Fruit fly (Drosophila melanogaster): Measurements from ENCODE around the gene CG9643.

The CG9643 gene

DNA sequence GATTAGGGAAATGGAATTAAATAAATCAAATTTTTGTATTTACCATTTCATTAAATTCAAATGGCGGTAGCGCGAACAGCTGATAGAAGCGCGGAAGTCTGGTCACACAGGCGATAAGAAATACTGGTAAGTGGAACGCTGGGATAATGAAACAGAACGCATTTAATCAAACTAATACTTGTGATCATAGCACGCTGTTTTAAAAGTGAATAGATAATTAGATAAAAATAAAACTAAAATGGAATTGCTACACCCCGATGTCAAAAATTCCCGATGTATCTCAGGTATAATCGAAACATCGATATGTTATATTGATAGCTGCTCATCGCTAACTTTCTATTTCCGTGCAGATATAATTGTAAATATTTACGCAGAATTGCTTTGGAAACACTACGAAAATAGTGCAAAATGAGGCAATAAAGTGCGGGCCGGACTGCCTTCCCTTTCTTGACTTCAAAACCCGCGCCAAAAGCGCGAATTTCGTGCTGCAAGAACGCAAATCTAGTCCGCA lies 13.6 kb upstream of the CG9643 start, which contains the start of the genes okr and CG3558:
Gene okr (minus strand): TSS at position 96 of the 511 bp plus-strand sequence.
Gene CG3558 (plus strand): TSS at position 207 of the 511 bp plus-strand sequence.
- TF ChIP-seq CTCF (optimal IDR thresholded peaks at IDR 0.05) (peak in 1 of 2 experiments; percentile 2), CG8478 (optimal IDR thresholded peaks at IDR 0.05) (no peak)

DNA sequence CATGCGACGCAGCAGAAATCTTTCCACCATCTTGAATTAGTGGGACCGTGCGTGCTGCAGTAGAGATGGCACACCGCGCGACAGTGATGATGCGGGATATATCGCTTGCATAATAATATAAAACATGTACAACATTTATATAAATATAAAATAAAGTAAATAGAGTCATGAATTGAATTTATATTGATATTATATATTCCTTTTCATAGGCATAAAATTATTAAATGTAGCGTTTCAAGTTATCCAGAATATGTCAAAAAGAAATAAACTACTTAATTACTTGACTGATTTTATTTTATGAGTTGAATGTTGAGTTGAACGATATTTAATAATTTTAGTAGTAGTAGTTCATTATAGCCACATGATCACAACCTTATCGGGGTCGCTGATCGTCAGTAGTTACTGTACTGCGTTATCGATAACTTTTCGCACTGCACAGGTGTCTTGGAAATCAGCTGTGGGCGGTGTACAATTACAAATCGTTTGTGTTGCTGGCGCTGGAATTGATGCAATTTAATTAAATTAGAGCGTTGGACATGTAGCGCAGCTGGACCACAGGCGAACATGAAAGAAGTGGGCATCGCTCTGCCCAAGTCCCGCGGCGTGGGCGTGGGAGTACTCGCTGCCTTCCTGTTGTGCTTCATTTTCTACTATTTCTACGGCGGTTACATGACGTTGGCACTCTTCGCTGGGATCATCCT lies 8.7 kb upstream of the CG9643 start, which contains the start of the genes Chd1 and Bem46:
Gene Chd1 (minus strand): TSS at position 43 of the 701 bp plus-strand sequence.
Gene Bem46 (plus strand): TSS at position 436 of the 701 bp plus-strand sequence.
- TF ChIP-seq CTCF (optimal IDR thresholded peaks at IDR 0.05) (peak in 1 of 2 experiments; percentile 17), CG8478 (optimal IDR thresholded peaks at IDR 0.05) (no peak)

- TF ChIP-seq CTCF (optimal IDR thresholded peaks at IDR 0.05): no peak
- TF ChIP-seq CG8478 (optimal IDR thresholded peaks at IDR 0.05): no peak
Observed at dm6 chr2L:2986776-2987175, 7.7 kb upstream of the CG9643 start.

DNA sequence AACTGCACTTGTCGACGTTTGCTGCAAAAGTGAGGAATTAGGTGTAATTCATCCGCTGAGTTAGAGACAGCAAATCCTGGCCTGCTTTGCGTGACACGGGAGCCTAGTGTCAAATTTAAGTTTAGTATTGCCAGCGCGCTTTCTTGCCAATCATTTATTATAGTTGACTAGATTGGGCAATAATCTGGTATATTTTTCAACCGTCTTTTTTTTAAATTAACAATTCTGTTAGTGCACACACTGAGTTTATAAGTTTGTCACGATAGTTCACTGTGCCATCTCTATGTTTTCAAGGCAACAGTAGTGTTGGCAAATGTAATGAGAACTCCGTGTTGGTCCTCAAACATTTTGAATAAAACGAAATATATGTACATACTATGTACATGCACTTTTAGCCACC lies 2.3 kb downstream of the CG9643 start, which contains the start of the genes CG9641 and CG3165:
Gene CG9641 (minus strand): TSS at position 34 of the 400 bp plus-strand sequence.
Gene CG3165 (plus strand): TSS at position 294 of the 400 bp plus-strand sequence.
- no peak for TF ChIP-seq CG8478 (optimal IDR thresholded peaks at IDR 0.05)
- no peak for TF ChIP-seq CTCF (optimal IDR thresholded peaks at IDR 0.05)

DNA sequence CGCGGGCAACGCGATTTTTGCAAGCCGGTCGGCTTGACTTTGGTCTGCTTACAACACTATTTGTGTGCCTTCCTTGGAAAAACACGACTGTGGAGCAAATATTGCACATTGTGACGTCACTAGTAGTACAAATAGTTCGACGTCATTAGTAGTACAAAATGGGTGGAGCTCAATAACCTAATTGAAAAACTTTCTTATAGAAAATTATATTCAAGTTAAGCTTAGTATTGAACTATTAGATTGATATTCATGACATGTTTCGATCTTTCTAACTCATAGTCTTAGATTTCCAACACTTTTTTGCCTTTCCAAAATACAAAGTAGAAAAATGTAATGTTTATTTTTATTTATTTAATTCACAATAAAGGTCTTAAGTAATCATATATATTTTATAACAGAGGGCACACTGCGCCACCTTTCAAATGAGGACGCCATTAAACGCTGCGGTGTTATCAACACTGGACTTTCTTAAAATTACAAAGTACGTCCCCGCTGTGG lies 6.6 kb downstream of the CG9643 start, which contains the start of the genes Rrp1 and gammaTub23C:
Gene Rrp1 (minus strand): TSS at position 70 of the 498 bp plus-strand sequence.
Gene gammaTub23C (plus strand): TSS at position 453 of the 498 bp plus-strand sequence.
- TF ChIP-seq CG8478 (optimal IDR thresholded peaks at IDR 0.05): no peak
- TF ChIP-seq CTCF (optimal IDR thresholded peaks at IDR 0.05): no peak

DNA sequence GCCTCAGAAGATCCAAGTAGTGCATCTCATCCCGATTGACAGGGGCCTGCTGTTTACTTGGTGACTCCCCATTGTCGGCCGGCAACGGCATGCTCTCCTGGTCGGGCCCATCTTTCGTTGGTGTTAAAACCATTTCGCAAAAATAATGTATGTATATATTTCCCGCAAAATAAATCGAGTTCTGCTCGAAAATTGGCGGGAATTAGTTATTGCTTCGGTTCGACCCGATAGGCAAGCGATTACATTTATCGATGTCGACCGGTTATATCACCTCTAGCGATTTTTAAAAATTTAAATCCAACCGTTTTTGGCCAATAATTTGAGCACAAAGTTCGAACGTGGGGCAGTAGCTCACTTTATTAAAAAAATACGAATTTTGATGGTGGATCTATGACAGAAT lies 9.7 kb downstream of the CG9643 start, which contains the start of gene Ts:
Gene Ts (minus strand): TSS at position 201 of the 400 bp plus-strand sequence.
- TF ChIP-seq CG8478 (optimal IDR thresholded peaks at IDR 0.05) (no peak), CTCF (optimal IDR thresholded peaks at IDR 0.05) (no peak)

DNA sequence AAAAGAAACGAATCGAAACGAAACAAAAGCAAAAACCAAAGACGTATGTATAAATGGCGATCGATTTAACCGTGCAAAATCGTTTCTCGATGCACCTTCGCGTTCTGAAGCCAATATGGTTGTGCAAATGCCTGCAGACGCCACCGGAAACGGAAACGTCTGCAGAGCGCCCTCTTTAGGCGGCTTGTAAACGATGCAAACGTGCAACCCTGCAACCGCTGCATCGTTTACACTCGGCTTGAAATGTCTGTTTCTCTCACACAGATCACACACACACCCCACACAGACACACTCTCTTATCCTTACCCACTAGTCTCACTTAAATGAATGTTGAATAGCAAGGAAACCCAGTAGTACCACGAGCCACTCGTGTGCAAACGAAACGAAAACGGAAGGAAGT lies 12.2 kb downstream of the CG9643 start:
- TF ChIP-seq CG8478 (optimal IDR thresholded peaks at IDR 0.05) (no peak), CTCF (optimal IDR thresholded peaks at IDR 0.05) (peak; percentile 82 to 89)

dm6 chr2L:2958858-2959257 lies 20.2 kb downstream of the CG9643 start:
- no peak for TF ChIP-seq CG8478 (optimal IDR thresholded peaks at IDR 0.05)
- no peak for TF ChIP-seq CTCF (optimal IDR thresholded peaks at IDR 0.05)

- TF ChIP-seq CTCF (optimal IDR thresholded peaks at IDR 0.05) (no peak), CG8478 (optimal IDR thresholded peaks at IDR 0.05) (no peak)
Observed at dm6 chr2L:2957547-2958174, 21.4 kb downstream of the CG9643 start.

dm6 chr2L:2956992-2957391 lies 22.1 kb downstream of the CG9643 start:
- TF ChIP-seq CG8478 (optimal IDR thresholded peaks at IDR 0.05) (no peak), CTCF (optimal IDR thresholded peaks at IDR 0.05) (peak; percentile 30 to 51)

- TF ChIP-seq CG8478 (optimal IDR thresholded peaks at IDR 0.05): no peak
- TF ChIP-seq CTCF (optimal IDR thresholded peaks at IDR 0.05): no peak
Observed at dm6 chr2L:2956358-2956757, 22.7 kb downstream of the CG9643 start.

DNA sequence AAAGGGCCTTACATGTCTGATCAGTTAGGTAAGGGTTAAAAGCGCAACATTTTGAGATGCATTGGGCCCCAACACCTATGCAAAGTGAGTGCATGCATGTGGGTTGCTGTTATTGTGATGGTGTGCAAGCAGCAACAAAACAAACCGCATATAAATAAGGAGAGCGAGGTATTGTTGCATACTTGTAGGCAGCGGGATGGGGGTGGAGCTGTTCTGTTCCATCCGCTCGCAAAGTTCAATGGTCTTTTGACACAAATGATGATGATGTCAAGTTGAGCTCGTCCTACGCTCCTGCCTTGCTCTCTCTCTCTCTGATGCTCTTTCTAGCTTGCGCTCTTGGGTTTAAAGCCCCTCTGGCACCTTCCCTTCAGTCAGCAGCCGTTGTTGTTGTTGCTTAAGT lies 23.4 kb downstream of the CG9643 start:
- TF ChIP-seq CTCF (optimal IDR thresholded peaks at IDR 0.05) (no peak), CG8478 (optimal IDR thresholded peaks at IDR 0.05) (no peak)

- TF ChIP-seq CTCF (optimal IDR thresholded peaks at IDR 0.05) (no peak), CG8478 (optimal IDR thresholded peaks at IDR 0.05) (no peak)
Observed at dm6 chr2L:2954472-2954871, 24.6 kb downstream of the CG9643 start, which contains the start of gene Rbp9. Gene Rbp9, plus strand, starts transcription at chr2L:2954762.

DNA sequence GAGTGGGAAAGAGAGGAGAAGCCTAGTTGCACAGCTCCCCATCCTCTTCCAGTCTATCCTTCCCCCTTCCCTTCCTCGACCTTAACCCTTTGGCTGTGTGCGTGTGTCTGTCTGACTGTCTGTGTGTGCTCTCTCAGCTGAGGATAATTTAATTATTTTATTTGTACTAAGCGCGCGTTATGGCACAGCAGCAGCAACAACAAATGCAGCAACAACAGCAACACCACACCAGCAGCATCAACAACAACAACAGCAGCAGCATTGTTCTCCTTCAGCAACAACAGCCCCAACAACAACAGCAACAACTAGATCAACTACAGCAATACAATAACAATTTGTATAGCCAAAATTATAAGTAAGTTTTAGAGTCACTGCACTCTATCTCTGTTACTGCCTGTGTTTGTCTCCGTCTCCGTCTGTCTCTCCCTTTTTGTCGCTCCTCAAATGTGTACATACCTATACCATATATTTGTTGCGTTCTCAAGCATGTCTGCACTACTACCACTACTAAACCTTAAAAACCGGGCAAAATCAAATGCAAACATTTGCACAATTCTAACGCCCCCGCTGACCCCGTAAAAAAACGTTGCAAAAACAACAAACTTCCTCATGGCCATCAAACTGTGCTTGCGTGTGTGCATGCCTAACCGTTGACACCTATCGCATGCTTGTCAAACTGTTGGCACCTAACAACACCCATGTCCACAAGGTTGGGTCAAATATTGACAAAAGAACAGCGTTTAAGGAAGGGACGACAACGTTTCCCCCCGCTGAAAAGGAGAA lies 33.5 kb downstream of the CG9643 start:
- peak; percentile 24 to 44 for TF ChIP-seq CTCF (optimal IDR thresholded peaks at IDR 0.05)
- TF ChIP-seq CG8478 (optimal IDR thresholded peaks at IDR 0.05): no peak
